Fruit fly (Drosophila melanogaster): ENCODE results near the gene CG9674.

dm6 chr3L:16765647-16766628 lies 41.6 kb downstream of the CG9674 start, which contains the start of gene Nrt:
- TF ChIP-seq usp (GFP tag; optimal IDR thresholded peaks at IDR 0.05) (no peak), pan (optimal IDR thresholded peaks at IDR 0.05) (no peak), Dll (optimal IDR thresholded peaks at IDR 0.05) (no peak)
